Fruit fly (Drosophila melanogaster): ENCODE data around the gene CG14879.
A peak's percentile ranks its signal among the peaks of the same experiment; 100 is the strongest.

The CG14879 gene

dm6 chr3R:16389117-16389516 lies 40.1 kb upstream of the CG14879 start:
- no peak for TF ChIP-seq pan (optimal IDR thresholded peaks at IDR 0.05)
- TF ChIP-seq Myc (optimal IDR thresholded peaks at IDR 0.05), result no peak
- no peak for TF ChIP-seq Dfd (GFP tag; optimal IDR thresholded peaks at IDR 0.05)
- no peak for TF ChIP-seq Hnf4 (GFP tag; optimal IDR thresholded peaks at IDR 0.05)
- no peak for TF ChIP-seq dl (GFP tag; optimal IDR thresholded peaks at IDR 0.05; ENCODE audit: insufficient read depth in 1 of 2, partially characterized antibody in 2 of 2)
- no peak for TF ChIP-seq brk (GFP tag; optimal IDR thresholded peaks at IDR 0.05)
- no peak for TF ChIP-seq woc (GFP tag; optimal IDR thresholded peaks at IDR 0.05)
- TF ChIP-seq foxo (GFP tag; optimal IDR thresholded peaks at IDR 0.05), result no peak
- TF ChIP-seq usp (GFP tag; optimal IDR thresholded peaks at IDR 0.05), result no peak
- TF ChIP-seq Jra (GFP tag; optimal IDR thresholded peaks at IDR 0.05), result no peak

- TF ChIP-seq lola (GFP tag; optimal IDR thresholded peaks at IDR 0.05) (no peak), woc (GFP tag; optimal IDR thresholded peaks at IDR 0.05) (no peak), sage (GFP tag; optimal IDR thresholded peaks at IDR 0.05) (no peak), CG32264 (GFP tag; optimal IDR thresholded peaks at IDR 0.05) (no peak), rgr (GFP tag; optimal IDR thresholded peaks at IDR 0.05) (no peak), usp (GFP tag; optimal IDR thresholded peaks at IDR 0.05) (no peak), Dfd (GFP tag; optimal IDR thresholded peaks at IDR 0.05) (no peak), CrebA (GFP tag; optimal IDR thresholded peaks at IDR 0.05; ENCODE audit: borderline replicate concordance) (no peak), GATAd (GFP tag; optimal IDR thresholded peaks at IDR 0.05) (no peak), h (GFP tag; optimal IDR thresholded peaks at IDR 0.05) (no peak), Dif (GFP tag; optimal IDR thresholded peaks at IDR 0.05; ENCODE audit: partially characterized antibody) (no peak), Myc (optimal IDR thresholded peaks at IDR 0.05) (no peak), dmrt93B (GFP tag; optimal IDR thresholded peaks at IDR 0.05) (no peak), pan (optimal IDR thresholded peaks at IDR 0.05) (no peak), dsf (GFP tag; optimal IDR thresholded peaks at IDR 0.05; ENCODE audit: borderline replicate concordance) (no peak), N (GFP tag; optimal IDR thresholded peaks at IDR 0.05) (no peak), Hr78 (GFP tag; optimal IDR thresholded peaks at IDR 0.05) (no peak), Rel (GFP tag; optimal IDR thresholded peaks at IDR 0.05) (no peak), Rel (tag; optimal IDR thresholded peaks at IDR 0.05) (no peak)
Observed at dm6 chr3R:16387039-16387438, 38.0 kb upstream of the CG14879 start.

dm6 chr3R:16385586-16385985 lies 36.6 kb upstream of the CG14879 start:
- TF ChIP-seq fru (GFP tag; optimal IDR thresholded peaks at IDR 0.05), result no peak
- TF ChIP-seq N (GFP tag; optimal IDR thresholded peaks at IDR 0.05), result no peak

- TF ChIP-seq h (GFP tag; optimal IDR thresholded peaks at IDR 0.05), result no peak
- TF ChIP-seq Myc (optimal IDR thresholded peaks at IDR 0.05), result peak; percentile 85
- TF ChIP-seq CG32264 (GFP tag; optimal IDR thresholded peaks at IDR 0.05), result no peak
- TF ChIP-seq CrebA (GFP tag; optimal IDR thresholded peaks at IDR 0.05; ENCODE audit: borderline replicate concordance), result no peak
- no peak for TF ChIP-seq Mio (GFP tag; optimal IDR thresholded peaks at IDR 0.05)
- no peak for TF ChIP-seq br (GFP tag; optimal IDR thresholded peaks at IDR 0.05)
- no peak for TF ChIP-seq dsf (GFP tag; optimal IDR thresholded peaks at IDR 0.05; ENCODE audit: borderline replicate concordance)
- TF ChIP-seq tai (GFP tag; optimal IDR thresholded peaks at IDR 0.05), result no peak
- TF ChIP-seq Vsx2 (GFP tag; optimal IDR thresholded peaks at IDR 0.05; ENCODE audit: partially characterized antibody), result peak; percentile 39
- TF ChIP-seq woc (GFP tag; optimal IDR thresholded peaks at IDR 0.05), result no peak
- no peak for TF ChIP-seq brk (GFP tag; optimal IDR thresholded peaks at IDR 0.05)
- TF ChIP-seq N (GFP tag; optimal IDR thresholded peaks at IDR 0.05), result peak; percentile 81
- TF ChIP-seq Dif (GFP tag; optimal IDR thresholded peaks at IDR 0.05; ENCODE audit: partially characterized antibody), result peak; percentile 48
- no peak for TF ChIP-seq Hnf4 (GFP tag; optimal IDR thresholded peaks at IDR 0.05)
- TF ChIP-seq Hr78 (GFP tag; optimal IDR thresholded peaks at IDR 0.05), result no peak
- TF ChIP-seq sv (GFP tag; optimal IDR thresholded peaks at IDR 0.05), result no peak
- no peak for TF ChIP-seq GATAd (GFP tag; optimal IDR thresholded peaks at IDR 0.05)
- TF ChIP-seq HLH106 (tag; optimal IDR thresholded peaks at IDR 0.05), result no peak
- no peak for TF ChIP-seq Abd-B (GFP tag; optimal IDR thresholded peaks at IDR 0.05)
- no peak for TF ChIP-seq psq (GFP tag; optimal IDR thresholded peaks at IDR 0.05)
- no peak for TF ChIP-seq OdsH (GFP tag; optimal IDR thresholded peaks at IDR 0.05)
- no peak for TF ChIP-seq foxo (GFP tag; optimal IDR thresholded peaks at IDR 0.05)
- no peak for TF ChIP-seq dmrt93B (GFP tag; optimal IDR thresholded peaks at IDR 0.05)
- no peak for TF ChIP-seq lola (GFP tag; optimal IDR thresholded peaks at IDR 0.05)
- no peak for TF ChIP-seq sage (GFP tag; optimal IDR thresholded peaks at IDR 0.05)
Observed at dm6 chr3R:16374101-16374500, 25.1 kb upstream of the CG14879 start.
